Worm (Caenorhabditis elegans) whole organism, dauer: ENCODE measurements around the gene acs-2.

Experiments used
- unc-62 ChIP-seq: sonication (generic microtip); optimal IDR thresholded peaks from 2 replicates; lab custom pipeline; 2017; ENCODE audit warnings: missing biosample characterization, missing genetic modification reagents, missing genetic modification characterization

Gene acs-2

ce11 chrV:15567344-15567804 lies at the start of gene acs-2:
Gene acs-2 (plus strand): TSS chrV:15567394.
- TF ChIP-seq unc-62 (GFP tag; lab: Kevin White, UChicago), result no peak

- TF ChIP-seq unc-62 (GFP tag; lab: Kevin White, UChicago), result no peak
Measured at ce11 chrV:15517413-15517812, 49.8 kb upstream of the acs-2 start, which contains the start of gene F21A3.3. Gene F21A3.3 (plus strand): TSS chrV:15517713.

- TF ChIP-seq unc-62 (GFP tag; lab: Kevin White, UChicago), result no peak
Measured at ce11 chrV:15519845-15520244, 47.3 kb upstream of the acs-2 start.

ce11 chrV:15520398-15520797 lies 46.8 kb upstream of the acs-2 start:
- no peak for TF ChIP-seq unc-62 (GFP tag; lab: Kevin White, UChicago)

- TF ChIP-seq unc-62 (GFP tag; lab: Kevin White, UChicago), result no peak
Measured at ce11 chrV:15521920-15522319, 45.3 kb upstream of the acs-2 start, which contains the start of gene lgc-31. Gene lgc-31 (minus strand): TSS chrV:15522020.

ce11 chrV:15529069-15529468 lies 38.1 kb upstream of the acs-2 start, which contains the start of gene srh-276:
Gene srh-276 (plus strand): TSS chrV:15529369.
- TF ChIP-seq unc-62 (GFP tag; lab: Kevin White, UChicago), result no peak

- TF ChIP-seq unc-62 (GFP tag; lab: Kevin White, UChicago), result no peak
Measured at ce11 chrV:15533096-15533495, 34.1 kb upstream of the acs-2 start, which contains the start of gene F21A3.11. Gene F21A3.11 (minus strand): TSS chrV:15533212.

ce11 chrV:15533864-15534263 lies 33.3 kb upstream of the acs-2 start, which contains the start of gene F21A3.2:
Gene F21A3.2 (minus strand): TSS chrV:15533964.
- no peak for TF ChIP-seq unc-62 (GFP tag; lab: Kevin White, UChicago)

- TF ChIP-seq unc-62 (GFP tag; lab: Kevin White, UChicago), result no peak
Measured at ce11 chrV:15536320-15536719, 30.9 kb upstream of the acs-2 start, which contains the start of gene F21A3.4. Gene F21A3.4 (plus strand): TSS chrV:15536620.

- no peak for TF ChIP-seq unc-62 (GFP tag; lab: Kevin White, UChicago)
Measured at ce11 chrV:15537923-15538322, 29.3 kb upstream of the acs-2 start, which contains the start of gene prde-1. Gene prde-1 (plus strand): TSS chrV:15538244.

- TF ChIP-seq unc-62 (GFP tag; lab: Kevin White, UChicago), result no peak
Measured at ce11 chrV:15543252-15543651, 23.9 kb upstream of the acs-2 start.

- TF ChIP-seq unc-62 (GFP tag; lab: Kevin White, UChicago), result no peak
Measured at ce11 chrV:15544898-15545297, 22.3 kb upstream of the acs-2 start, which contains the start of gene glb-14. Gene glb-14 (minus strand): TSS chrV:15544994.

ce11 chrV:15547727-15548126 lies 19.5 kb upstream of the acs-2 start:
- TF ChIP-seq unc-62 (GFP tag; lab: Kevin White, UChicago), result no peak

- TF ChIP-seq unc-62 (GFP tag; lab: Kevin White, UChicago), result no peak
Measured at ce11 chrV:15550408-15550807, 16.8 kb upstream of the acs-2 start.

- no peak for TF ChIP-seq unc-62 (GFP tag; lab: Kevin White, UChicago)
Measured at ce11 chrV:15551642-15552041, 15.6 kb upstream of the acs-2 start.

- no peak for TF ChIP-seq unc-62 (GFP tag; lab: Kevin White, UChicago)
Measured at ce11 chrV:15553869-15554268, 13.3 kb upstream of the acs-2 start.

ce11 chrV:15559047-15559446 lies 8.1 kb upstream of the acs-2 start, which contains the start of gene acr-18:
Gene acr-18 (minus strand): TSS chrV:15559147.
- no peak for TF ChIP-seq unc-62 (GFP tag; lab: Kevin White, UChicago)
